Fruit fly (Drosophila melanogaster) whole organism, pupa: ENCODE measurements around the gene Spase12.

ENCODE experiments used
- CG10348 ChIP-seq: fragments of 200-800 bp; sonication (Bioruptor generic); IDR thresholded peaks from 2 replicates; pipeline ENCODE4 v1.3.6; 2022; ENCODE audit warnings: missing biosample characterization, missing genetic modification characterization
- CG12605 ChIP-seq: fragments of 200-800 bp; sonication (Bioruptor generic); IDR thresholded peaks from 2 replicates; pipeline ENCODE4 v1.3.6; 2022; ENCODE audit warnings: missing biosample characterization, missing genetic modification characterization
- CG13204 ChIP-seq: fragments of 200-800 bp; sonication (Bioruptor generic); optimal IDR thresholded peaks from 2 replicates; lab custom pipeline; 2018; ENCODE audit warnings: missing biosample characterization, mild to moderate bottlenecking, missing genetic modification characterization, moderate library complexity
- CG14655 ChIP-seq: fragments of 200-800 bp; sonication (Bioruptor generic); optimal IDR thresholded peaks from 3 replicates; lab custom pipeline; 2017; ENCODE audit warnings: mild to moderate bottlenecking, missing biosample characterization, missing genetic modification reagents, missing genetic modification characterization
- CG15710 ChIP-seq: fragments of 200-800 bp; sonication (Bioruptor generic); optimal IDR thresholded peaks from 2 replicates; lab custom pipeline; 2018; ENCODE audit warnings: missing biosample characterization, mild to moderate bottlenecking, missing genetic modification characterization, moderate library complexity
- CG17806 ChIP-seq: fragments of 200-800 bp; sonication (Bioruptor generic); optimal IDR thresholded peaks from 2 replicates; lab custom pipeline; 2018; ENCODE audit warnings: missing biosample characterization, mild to moderate bottlenecking, missing genetic modification characterization, moderate library complexity
- CG32121 ChIP-seq: fragments of 200-800 bp; sonication (Bioruptor generic); IDR thresholded peaks from 2 replicates; pipeline ENCODE4 v1.3.6; 2022; ENCODE audit warnings: missing biosample characterization, missing genetic modification characterization
- CG34367 ChIP-seq: fragments of 200-800 bp; sonication (Bioruptor generic); optimal IDR thresholded peaks from 2 replicates; lab custom pipeline; 2018; ENCODE audit warnings: missing biosample characterization, mild to moderate bottlenecking, missing genetic modification characterization
- CG4496 ChIP-seq: fragments of 200-800 bp; sonication (Bioruptor generic); IDR thresholded peaks from 3 replicates; pipeline ENCODE4 v1.3.6; 2022; ENCODE audit warnings: missing biosample characterization, missing genetic modification characterization
- CG8159 ChIP-seq: fragments of 200-800 bp; sonication (Bioruptor generic); optimal IDR thresholded peaks from 3 replicates; lab custom pipeline; 2018; ENCODE audit warnings: missing biosample characterization, mild to moderate bottlenecking, missing genetic modification characterization, moderate library complexity
- CG8301 ChIP-seq: fragments of 200-800 bp; sonication (Bioruptor generic); optimal IDR thresholded peaks from 2 replicates; lab custom pipeline; 2018; ENCODE audit warnings: missing biosample characterization, mild to moderate bottlenecking, missing genetic modification characterization
- CG9948 ChIP-seq: fragments of 200-800 bp; sonication (Bioruptor generic); optimal IDR thresholded peaks from 2 replicates; lab custom pipeline; 2018; ENCODE audit warnings: missing biosample characterization, mild to moderate bottlenecking, missing genetic modification characterization, moderate library complexity
- D1 ChIP-seq: fragments of 200-800 bp; sonication (Bioruptor generic); optimal IDR thresholded peaks from 2 replicates; lab custom pipeline; 2018; ENCODE audit warnings: missing biosample characterization, mild to moderate bottlenecking, missing genetic modification characterization, moderate library complexity
- EcR ChIP-seq: fragments of 200-800 bp; sonication (Bioruptor generic); optimal IDR thresholded peaks from 3 replicates; lab custom pipeline; 2019; ENCODE audit warnings: missing biosample characterization, missing genetic modification characterization, mild to moderate bottlenecking, moderate library complexity, missing genetic modification reagents
- Ets98B ChIP-seq: fragments of 200-800 bp; sonication (Bioruptor generic); IDR thresholded peaks from 2 replicates; pipeline ENCODE4 v1.3.6; 2022; ENCODE audit warnings: missing biosample characterization, missing genetic modification characterization
- Pif1A ChIP-seq: fragments of 200-800 bp; sonication (Bioruptor generic); optimal IDR thresholded peaks from 3 replicates; lab custom pipeline; 2016; ENCODE audit warnings: missing biosample characterization, missing genetic modification characterization
- Pif1B ChIP-seq: fragments of 200-800 bp; sonication (Bioruptor generic); optimal IDR thresholded peaks from 3 replicates; lab custom pipeline; 2016; ENCODE audit warnings: missing biosample characterization, missing genetic modification characterization
- Snoo ChIP-seq: fragments of 200-800 bp; sonication (Bioruptor generic); optimal IDR thresholded peaks from 3 replicates; lab custom pipeline; 2017; ENCODE audit warnings: missing biosample characterization, mild to moderate bottlenecking, missing genetic modification characterization, inconsistent platforms
- fd96Ca ChIP-seq: fragments of 200-800 bp; sonication (Bioruptor generic); IDR thresholded peaks from 3 replicates; pipeline ENCODE4 v1.3.6; 2022; ENCODE audit warnings: missing biosample characterization, missing genetic modification characterization
- gl ChIP-seq: fragments of 200-800 bp; sonication (Bioruptor generic); optimal IDR thresholded peaks from 2 replicates; lab custom pipeline; 2018; ENCODE audit warnings: missing biosample characterization, mild to moderate bottlenecking, missing genetic modification characterization
- rn ChIP-seq: fragments of 200-800 bp; sonication (Bioruptor generic); IDR thresholded peaks from 2 replicates; pipeline ENCODE4 v1.3.6; 2022; ENCODE audit warnings: missing biosample characterization, missing genetic modification characterization

Gene Spase12

DNA sequence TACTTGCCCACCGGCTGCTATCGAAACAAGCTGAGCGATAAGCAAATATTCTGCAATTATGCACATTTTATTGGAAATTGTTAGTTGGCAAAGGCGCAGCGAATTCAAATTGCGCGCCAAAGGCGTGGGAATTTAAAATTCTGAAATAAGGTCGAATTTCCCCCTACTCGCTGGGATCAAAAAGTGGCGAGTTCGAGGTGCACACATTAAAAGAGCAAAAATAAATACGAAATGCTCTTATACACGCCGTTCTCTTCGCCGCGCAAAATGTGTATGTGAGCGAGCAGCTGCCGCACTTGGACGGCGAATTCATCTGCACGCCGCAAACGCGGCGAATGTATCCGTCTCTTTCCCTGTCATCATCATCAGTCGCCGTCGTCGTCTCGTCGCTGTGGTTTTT lies 33.7 kb downstream of the Spase12 start:
- TF ChIP-seq CG4496 (GFP tag; lab: Robert Waterston, UW) (peak; percentile 64; the same call in 1 of the 3 replicates), CG17806 (tag; lab: Kevin White, UChicago) (no peak), fd96Ca (0 out of 3 replicates have a peak, but pooled peaks have one; percentile 14)

DNA sequence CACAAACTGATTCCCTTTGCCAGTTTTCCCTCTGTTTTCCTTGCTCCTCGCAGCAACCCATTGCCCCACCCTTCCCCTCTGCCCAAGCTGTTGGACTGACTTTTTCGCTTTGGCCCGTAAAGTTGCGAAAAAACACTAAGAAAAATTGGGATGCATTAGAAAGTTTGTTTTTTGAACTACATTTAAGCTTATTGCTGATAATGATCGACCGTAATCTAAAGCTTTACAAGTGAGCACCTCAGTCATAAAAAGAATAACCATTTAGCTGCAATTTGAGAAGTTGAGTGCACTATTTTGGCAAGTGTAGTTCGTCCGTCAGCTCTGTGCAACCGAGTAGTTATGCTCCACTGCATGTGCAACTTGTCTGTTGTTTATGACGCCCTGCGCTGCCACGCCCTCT lies 40.6 kb downstream of the Spase12 start:
- TF ChIP-seq rn (peak; percentile 8; the same call in 1 of the 2 replicates), EcR (GFP tag; lab: Kevin White, UChicago) (no peak), CG10348 (no peak), Snoo (tag; lab: Kevin White, UChicago) (no peak), CG8159 (tag; lab: Kevin White, UChicago) (peak; percentile 39), CG13204 (GFP tag; lab: Kevin White, UChicago) (no peak), CG8301 (tag; lab: Kevin White, UChicago) (peak; percentile 60), CG12605 (no peak), D1 (tag; lab: Kevin White, UChicago) (no peak), Pif1A (peak; percentile 36), CG9948 (tag; lab: Kevin White, UChicago) (peak; percentile 26), CG32121 (GFP tag; lab: Robert Waterston, UW) (no peak), Ets98B (GFP tag; lab: Robert Waterston, UW) (0 out of 2 replicates have a peak, but pooled peaks have one; percentile 38), CG15710 (tag; lab: Kevin White, UChicago) (no peak), fd96Ca (peak; percentile 65; the same call in 2 of the 3 replicates), CG4496 (GFP tag; lab: Robert Waterston, UW) (peak; percentile 51; the same call in 2 of the 3 replicates), CG17806 (tag; lab: Kevin White, UChicago) (peak; percentile 29), CG14655 (GFP tag; lab: Kevin White, UChicago) (peak; percentile 61), gl (tag; lab: Kevin White, UChicago) (no peak), CG34367 (tag; lab: Kevin White, UChicago) (no peak), Pif1B (GFP tag; lab: Kevin White, UChicago) (no peak)
